Worm (Caenorhabditis elegans) whole organism, late embryonic: ENCODE results near the gene Y41G9A.10.

Experiments used
- K09A11.1 ChIP-seq: sonication (generic microtip); optimal IDR thresholded peaks from 2 replicates; lab custom pipeline; 2017; ENCODE audit warnings: antibody characterized with exemption, mild to moderate bottlenecking, missing genetic modification characterization, missing compliant biosample characterization; ENCODE audit not compliant: insufficient read depth
- T23F11.4 ChIP-seq: fragments of 200-800 bp; sonication (Bioruptor generic); optimal IDR thresholded peaks from 2 replicates; lab custom pipeline; 2018; ENCODE audit warnings: mild to moderate bottlenecking, missing genetic modification characterization, missing compliant biosample characterization
- ama-1 ChIP-seq: fragments of 150-350 bp; optimal IDR thresholded peaks from 2 replicates; lab custom pipeline; 2014
- hlh-13 ChIP-seq: fragments of 200-800 bp; sonication (Bioruptor generic); optimal IDR thresholded peaks from 2 replicates; lab custom pipeline; 2018; ENCODE audit warnings: mild to moderate bottlenecking, missing genetic modification characterization, missing compliant biosample characterization
- nfya-1 ChIP-seq: sonication (generic microtip); optimal IDR thresholded peaks from 2 replicates; lab custom pipeline; 2017; ENCODE audit warnings: missing genetic modification characterization, mild to moderate bottlenecking, missing compliant biosample characterization, antibody characterized with exemption, moderate library complexity
- odd-2 ChIP-seq: sonication (generic microtip); optimal IDR thresholded peaks from 2 replicates; lab custom pipeline; 2017; ENCODE audit warnings: antibody characterized with exemption, mild to moderate bottlenecking, missing genetic modification characterization, missing compliant biosample characterization

ce11 chrX:2946508-2947005 is at the start of gene Y41G9A.10, which contains the start of gene Y41G9A.5:
- TF ChIP-seq odd-2 (tag; lab: Kevin White, UChicago) (no peak), ama-1 (lab: Kevin White, UChicago) (no peak), K09A11.1 (no peak), T23F11.4 (no peak), nfya-1 (tag; lab: Kevin White, UChicago) (no peak), hlh-13 (no peak)
